Worm (Caenorhabditis elegans) whole organism, L4 larva: ENCODE measurements around the gene srsx-26.

Experiments used
- D1046.2 ChIP-seq: fragments of 200-800 bp; sonication (Bioruptor generic); IDR thresholded peaks from 2 replicates; pipeline ENCODE4 v1.3.6; 2022; ENCODE audit warnings: missing genetic modification characterization, missing compliant biosample characterization
- F10B5.3 ChIP-seq: sonication (generic microtip); optimal IDR thresholded peaks from 2 replicates; lab custom pipeline; 2016; ENCODE audit warnings: mild to moderate bottlenecking, missing genetic modification characterization, missing compliant biosample characterization
- F26F4.8 ChIP-seq: fragments of 200-800 bp; sonication (Bioruptor generic); conservative IDR thresholded peaks from 2 replicates; pipeline ENCODE4 v1.3.6; 2022; ENCODE audit warnings: missing genetic modification characterization, missing compliant biosample characterization
- F37D6.2 ChIP-seq: sonication (generic microtip); optimal IDR thresholded peaks from 2 replicates; lab custom pipeline; 2016; ENCODE audit warnings: mild to moderate bottlenecking, missing genetic modification characterization, missing compliant biosample characterization
- T26A8.4 ChIP-seq: fragments of 200-800 bp; sonication (Bioruptor generic); IDR thresholded peaks from 2 replicates; pipeline ENCODE4 v1.3.6; 2022; ENCODE audit warnings: missing genetic modification characterization, missing compliant biosample characterization
- Y48G9A.11 ChIP-seq: fragments of 200-800 bp; sonication (Bioruptor generic); IDR thresholded peaks from 2 replicates; pipeline ENCODE4 v1.3.6; 2022; ENCODE audit warnings: missing genetic modification reagents, missing genetic modification characterization, missing compliant biosample characterization
- Y75B8A.6 ChIP-seq: fragments of 200-800 bp; sonication (Bioruptor generic); IDR thresholded peaks from 2 replicates; pipeline ENCODE4 v1.3.6; 2022; ENCODE audit warnings: missing genetic modification reagents, missing genetic modification characterization, missing compliant biosample characterization
- ZK546.5 ChIP-seq, 2 experiments: sonication (generic microtip); optimal IDR thresholded peaks; 2 replicates each; lab custom pipeline; 2017; ENCODE audit warnings: missing biosample characterization in 2 of 2, missing genetic modification characterization in 2 of 2
- aha-1 ChIP-seq: fragments of 150-350 bp; peaks from one replicate; lab custom pipeline; 2014; ENCODE audit warnings: missing biosample characterization, missing genetic modification characterization
- aly-2 ChIP-seq: sonication (generic microtip); optimal IDR thresholded peaks from 2 replicates; lab custom pipeline; 2018; ENCODE audit warnings: missing biosample characterization, missing genetic modification characterization
- ceh-28 ChIP-seq: fragments of 150-350 bp; optimal IDR thresholded peaks from 2 replicates; lab custom pipeline; 2014; ENCODE audit warnings: missing biosample characterization, missing genetic modification reagents, missing genetic modification characterization
- cey-2 ChIP-seq: sonication (generic microtip); optimal IDR thresholded peaks from 3 replicates; lab custom pipeline; 2017; ENCODE audit warnings: missing genetic modification characterization, mild to moderate bottlenecking, missing compliant biosample characterization, antibody characterized with exemption, borderline replicate concordance; ENCODE audit not compliant: insufficient read depth
- ctbp-1 ChIP-seq: fragments of 200-800 bp; sonication (Bioruptor generic); IDR thresholded peaks from 2 replicates; pipeline ENCODE4 v1.3.6; 2022; ENCODE audit warnings: missing genetic modification reagents, missing genetic modification characterization, missing compliant biosample characterization
- daf-16 ChIP-seq, 3 experiments: sonication (generic microtip); optimal IDR thresholded peaks; 2 replicates each; lab custom pipeline; 2016 to 2017; ENCODE audit warnings: missing genetic modification characterization in 3 of 3, missing genetic modification reagents in 3 of 3, mild to moderate bottlenecking in 2 of 3, missing compliant biosample characterization in 2 of 3, missing biosample characterization in 1 of 3, moderate library complexity in 1 of 3
- dmd-6 ChIP-seq: fragments of 200-800 bp; sonication (Bioruptor generic); IDR thresholded peaks from 2 replicates; pipeline ENCODE4 v1.3.6; 2022; ENCODE audit warnings: missing genetic modification reagents, missing genetic modification characterization, missing compliant biosample characterization
- dpl-1 ChIP-seq: fragments of 150-350 bp; optimal IDR thresholded peaks from 2 replicates; lab custom pipeline; 2014; ENCODE audit warnings: missing biosample characterization, missing genetic modification reagents, missing genetic modification characterization
- dve-1 ChIP-seq: sonication (generic microtip); optimal IDR thresholded peaks from 2 replicates; lab custom pipeline; 2017; ENCODE audit warnings: antibody characterized with exemption, mild to moderate bottlenecking, missing genetic modification characterization, missing compliant biosample characterization; ENCODE audit not compliant: insufficient read depth
- egl-43 ChIP-seq: fragments of 200-800 bp; sonication (Bioruptor generic); IDR thresholded peaks from 2 replicates; pipeline ENCODE4 v1.3.6; 2022; ENCODE audit warnings: missing genetic modification reagents, missing genetic modification characterization, missing compliant biosample characterization
- fos-1 ChIP-seq: fragments of 150-350 bp; optimal IDR thresholded peaks from 2 replicates; lab custom pipeline; 2014; ENCODE audit warnings: missing biosample characterization, missing genetic modification characterization
- hlh-11 ChIP-seq: fragments of 200-800 bp; sonication (Bioruptor generic); optimal IDR thresholded peaks from 2 replicates; lab custom pipeline; 2018; ENCODE audit warnings: mild to moderate bottlenecking, missing genetic modification characterization, missing compliant biosample characterization
- hlh-30 ChIP-seq: sonication (generic microtip); optimal IDR thresholded peaks from 2 replicates; lab custom pipeline; 2017; ENCODE audit warnings: antibody characterized with exemption, mild to moderate bottlenecking, missing genetic modification characterization, missing compliant biosample characterization; ENCODE audit not compliant: insufficient read depth
- hmg-1.1 ChIP-seq: fragments of 200-800 bp; sonication (Bioruptor generic); IDR thresholded peaks from 2 replicates; pipeline ENCODE4 v1.3.6; 2022; ENCODE audit warnings: missing genetic modification reagents, missing genetic modification characterization, missing compliant biosample characterization
- lim-7 ChIP-seq: fragments of 200-800 bp; sonication (Bioruptor generic); IDR thresholded peaks from 2 replicates; pipeline ENCODE4 v1.3.6; 2022; ENCODE audit warnings: missing genetic modification characterization, missing compliant biosample characterization
- lin-29 ChIP-seq: fragments of 200-800 bp; sonication (Bioruptor generic); IDR thresholded peaks from 2 replicates; pipeline ENCODE4 v1.3.6; 2022; ENCODE audit warnings: missing genetic modification reagents, missing genetic modification characterization, missing compliant biosample characterization
- madf-5 ChIP-seq, 2 experiments: fragments of 200-800 bp; sonication (Bioruptor generic); IDR thresholded peaks; 2 replicates each; pipeline ENCODE4 v1.3.6; 2022; ENCODE audit warnings: missing compliant biosample characterization in 2 of 2, missing genetic modification characterization in 2 of 2
- madf-9 ChIP-seq: fragments of 200-800 bp; sonication (Bioruptor generic); conservative IDR thresholded peaks from 2 replicates; pipeline ENCODE4 v1.3.6; 2022; ENCODE audit warnings: missing genetic modification reagents, missing genetic modification characterization, missing compliant biosample characterization
- mdl-1 ChIP-seq, 2 experiments: fragments of 150-350 bp in 1 of 2; sonication (generic microtip) in 1 of 2; optimal IDR thresholded peaks; 2 replicates each; lab custom pipeline; 2014 to 2017; ENCODE audit warnings: missing biosample characterization in 2 of 2, missing genetic modification characterization in 2 of 2
- mep-1 ChIP-seq: fragments of 150-350 bp; sonication (generic microtip); optimal IDR thresholded peaks from 3 replicates; lab custom pipeline; 2014; ENCODE audit warnings: missing biosample characterization, missing genetic modification characterization
- mes-2 ChIP-seq: sonication (generic microtip); optimal IDR thresholded peaks from 2 replicates; lab custom pipeline; 2016; ENCODE audit warnings: missing genotype, mild to moderate bottlenecking, missing genetic modification characterization, missing compliant biosample characterization; ENCODE audit not compliant: poor library complexity, severe bottlenecking
- mxl-2 ChIP-seq: fragments of 200-800 bp; sonication (Bioruptor generic); conservative IDR thresholded peaks from 2 replicates; pipeline ENCODE4 v1.3.6; 2022; ENCODE audit warnings: missing genetic modification reagents, missing genetic modification characterization, missing compliant biosample characterization
- nhr-111 ChIP-seq: fragments of 200-800 bp; sonication (Bioruptor generic); optimal IDR thresholded peaks from 2 replicates; lab custom pipeline; 2018; ENCODE audit warnings: mild to moderate bottlenecking, missing genetic modification characterization, missing compliant biosample characterization
- nhr-76 ChIP-seq: fragments of 150-350 bp; optimal IDR thresholded peaks from 2 replicates; lab custom pipeline; 2014; ENCODE audit warnings: missing biosample characterization, missing genetic modification characterization
- pha-4 ChIP-seq, 2 experiments: fragments of 150-350 bp in 1 of 2; fragments of 200-800 bp in 1 of 2; sonication (Bioruptor generic) in 1 of 2; IDR thresholded peaks in 1 of 2; optimal IDR thresholded peaks in 1 of 2; 2 replicates each; pipeline versions ENCODE4 v1.3.6 to Lab custom; 2014 to 2022; ENCODE audit warnings: missing genetic modification characterization in 2 of 2, missing genetic modification reagents in 2 of 2, missing biosample characterization in 1 of 2, missing compliant biosample characterization in 1 of 2
- pqm-1 ChIP-seq: sonication (generic microtip); optimal IDR thresholded peaks from 2 replicates; lab custom pipeline; 2017; ENCODE audit warnings: missing biosample characterization, missing genetic modification characterization
- rbr-2 ChIP-seq: sonication (generic microtip); optimal IDR thresholded peaks from 2 replicates; lab custom pipeline; 2016; ENCODE audit warnings: missing genotype, missing genetic modification characterization, missing compliant biosample characterization
- sdz-12 ChIP-seq: fragments of 200-800 bp; sonication (Bioruptor generic); optimal IDR thresholded peaks from 2 replicates; lab custom pipeline; 2018; ENCODE audit warnings: mild to moderate bottlenecking, missing genetic modification characterization, missing compliant biosample characterization
- skn-1 ChIP-seq: fragments of 150-350 bp; optimal IDR thresholded peaks from 2 replicates; lab custom pipeline; 2014; ENCODE audit warnings: missing biosample characterization, missing genetic modification characterization
- snpc-4 ChIP-seq: fragments of 150-350 bp; optimal IDR thresholded peaks from 2 replicates; lab custom pipeline; 2014; ENCODE audit warnings: missing biosample characterization, missing genetic modification characterization
- spr-3 ChIP-seq: fragments of 200-800 bp; sonication (Bioruptor generic); optimal IDR thresholded peaks from 2 replicates; lab custom pipeline; 2018; ENCODE audit warnings: mild to moderate bottlenecking, missing genetic modification characterization, missing compliant biosample characterization
- tra-1 ChIP-seq: fragments of 200-800 bp; sonication (Bioruptor generic); IDR thresholded peaks from 2 replicates; pipeline ENCODE4 v1.3.6; 2022; ENCODE audit warnings: missing genetic modification reagents, missing genetic modification characterization, missing compliant biosample characterization
- unc-62 ChIP-seq, 3 experiments: fragments of 150-350 bp in 1 of 3; sonication (generic microtip); optimal IDR thresholded peaks in 2 of 3; peaks in 1 of 3; 1 replicate in 1 of 3; 2 replicates in 2 of 3; lab custom pipeline; 2014 to 2017; ENCODE audit warnings: missing biosample characterization in 3 of 3, missing genetic modification characterization in 3 of 3, missing genetic modification reagents in 3 of 3, missing genotype in 1 of 3
- zfp-2 ChIP-seq: sonication (generic microtip); optimal IDR thresholded peaks from 2 replicates; lab custom pipeline; 2016; ENCODE audit warnings: mild to moderate bottlenecking, missing genetic modification characterization, missing compliant biosample characterization
- zip-2 ChIP-seq: fragments of 150-350 bp; optimal IDR thresholded peaks from 2 replicates; lab custom pipeline; 2014; ENCODE audit warnings: missing biosample characterization, missing genetic modification characterization
- ztf-7 ChIP-seq: fragments of 150-350 bp; optimal IDR thresholded peaks from 2 replicates; lab custom pipeline; 2014; ENCODE audit warnings: missing biosample characterization, missing genetic modification characterization

Gene srsx-26

ce11 chrV:10148352-10148751 lies at the start of gene srsx-26:
Gene srsx-26, plus strand, starts transcription at chrV:10148652.
- no peak for TF ChIP-seq mes-2 (tag; lab: Kevin White, UChicago)
- no peak for TF ChIP-seq T26A8.4 (GFP tag; lab: Robert Waterston, UW)
- TF ChIP-seq spr-3 (GFP tag; lab: Kevin White, UChicago) = no peak
- no peak for TF ChIP-seq zip-2 (tag; lab: Kevin White, UChicago)

ce11 chrV:10101916-10102315 lies 46.5 kb upstream of the srsx-26 start, which contains the start of gene C08B6.14:
Gene C08B6.14, minus strand, starts transcription at chrV:10102016.
- TF ChIP-seq pha-4 (GFP tag; IDR thresholded peaks at IDR 0.05; lab: Robert Waterston, UW) (no peak), pha-4 (tag; optimal IDR thresholded peaks at IDR 0.05; lab: Kevin White, UChicago) (no peak), F26F4.8 (0 out of 2 replicates have a peak, but pooled peaks have one; percentile 24)
- TF ChIP-seq, all 104 proteins: peak for 1

ce11 chrV:10103811-10104210 lies 44.6 kb upstream of the srsx-26 start:
- TF ChIP-seq cey-2 (tag; lab: Kevin White, UChicago) (no peak), pqm-1 (tag; lab: Kevin White, UChicago) (peak; percentile 34), hlh-30 (tag; lab: Kevin White, UChicago) (no peak), Y75B8A.6 (GFP tag; lab: Robert Waterston, UW) (no peak), ZK546.5 (tag; optimal IDR thresholded peaks at IDR 0.05; lab: Kevin White, UChicago) (no peak), hlh-11 (tag; lab: Kevin White, UChicago) (no peak), unc-62 (GFP tag; optimal IDR thresholded peaks at IDR 0.05 in 1 of 2; lab: Kevin White, UChicago) (no peak), unc-62 (tag; optimal IDR thresholded peaks at IDR 0.05; lab: Kevin White, UChicago) (no peak), nhr-111 (GFP tag; lab: Kevin White, UChicago) (no peak), zfp-2 (tag; lab: Kevin White, UChicago) (no peak), lin-29 (GFP tag; lab: Robert Waterston, UW) (no peak), aha-1 (tag; lab: Kevin White, UChicago) (peak; percentile 87), hmg-1.1 (no peak), ztf-7 (peak; percentile 80), snpc-4 (no peak), madf-9 (no peak), mep-1 (tag; lab: Kevin White, UChicago) (peak; percentile 38), mxl-2 (GFP tag; lab: Robert Waterston, UW) (no peak), tra-1 (GFP tag; lab: Robert Waterston, UW) (no peak), rbr-2 (tag; lab: Kevin White, UChicago) (no peak), F26F4.8 (no peak), F10B5.3 (tag; lab: Kevin White, UChicago) (no peak), skn-1 (tag; lab: Kevin White, UChicago) (no peak), D1046.2 (GFP tag; lab: Robert Waterston, UW) (no peak), F37D6.2 (tag; lab: Kevin White, UChicago) (no peak), Y48G9A.11 (GFP tag; lab: Robert Waterston, UW) (no peak), madf-5 (GFP tag; IDR thresholded peaks at IDR 0.05; lab: Robert Waterston, UW) (no peak), dmd-6 (GFP tag; lab: Robert Waterston, UW) (0 out of 2 replicates have a peak, but pooled peaks have one; percentile 23), sdz-12 (no peak), daf-16 (GFP tag; optimal IDR thresholded peaks at IDR 0.05; lab: Kevin White, UChicago) (no peak), daf-16 (tag; optimal IDR thresholded peaks at IDR 0.05; lab: Kevin White, UChicago) (peak; percentile 48), dpl-1 (GFP tag; lab: Kevin White, UChicago) (no peak), lim-7 (GFP tag; lab: Robert Waterston, UW) (no peak), fos-1 (tag; lab: Kevin White, UChicago) (no peak), dve-1 (tag; lab: Kevin White, UChicago) (peak; percentile 29), nhr-76 (tag; lab: Kevin White, UChicago) (no peak), ceh-28 (tag; lab: Kevin White, UChicago) (no peak), egl-43 (no peak), mdl-1 (tag; optimal IDR thresholded peaks at IDR 0.05; lab: Kevin White, UChicago) (no peak), aly-2 (no peak), ctbp-1 (GFP tag; lab: Robert Waterston, UW) (no peak)
